Fruit fly (Drosophila melanogaster): ENCODE measurements around the gene Mnr.
A peak's percentile ranks its signal among the peaks of the same experiment; 100 is the strongest.

dm6 chrX:21323933-21324688 lies 43.1 kb upstream of the Mnr start, which contains the start of the genes Dd and CG1486:
- TF ChIP-seq CG6272 (GFP tag; IDR thresholded peaks at IDR 0.05) = 0 out of 2 replicates have a peak, but pooled peaks have one; percentile 29
- no peak for TF ChIP-seq unpg (GFP tag; optimal IDR thresholded peaks at IDR 0.05)
- no peak for TF ChIP-seq dimm (GFP tag; IDR thresholded peaks at IDR 0.05)

Measured in whole organism, embryonic.